Fruit fly (Drosophila melanogaster) whole organism, embryonic: ENCODE results near the gene Nelf-E.

Experiments used
- Abd-B ChIP-seq: fragments of 200-800 bp; sonication (Bioruptor generic); optimal IDR thresholded peaks from 2 replicates; lab custom pipeline; 2018; ENCODE audit warnings: missing biosample characterization, mild to moderate bottlenecking, missing genetic modification characterization, moderate library complexity
- Antp ChIP-seq: fragments of 200-800 bp; sonication (Bioruptor generic); optimal IDR thresholded peaks from 3 replicates; lab custom pipeline; 2016; ENCODE audit warnings: missing biosample characterization, missing genetic modification characterization
- Awh ChIP-seq: fragments of 200-800 bp; sonication (Bioruptor generic); IDR thresholded peaks from 2 replicates; pipeline ENCODE4, ENCODE4 v1.3.6; 2022; ENCODE audit warnings: missing biosample characterization, missing genetic modification characterization
- Bteb2 ChIP-seq: fragments of 200-800 bp; sonication (Bioruptor generic); optimal IDR thresholded peaks from 2 replicates; lab custom pipeline; 2016; ENCODE audit warnings: missing biosample characterization, missing genetic modification characterization
- CG11247 ChIP-seq: fragments of 200-800 bp; sonication (Bioruptor generic); IDR thresholded peaks from 2 replicates; pipeline ENCODE4 v1.3.6; 2022; ENCODE audit warnings: missing biosample characterization, missing genetic modification characterization
- CG11723 ChIP-seq: fragments of 200-800 bp; sonication (Bioruptor generic); optimal IDR thresholded peaks from 2 replicates; lab custom pipeline; 2017; ENCODE audit warnings: missing biosample characterization, mild to moderate bottlenecking, missing genetic modification characterization
- CG12155 ChIP-seq: fragments of 200-800 bp; sonication (Bioruptor generic); optimal IDR thresholded peaks from 3 replicates; lab custom pipeline; 2016; ENCODE audit warnings: missing biosample characterization, missing genetic modification characterization
- CG13624 ChIP-seq: fragments of 200-800 bp; sonication (Bioruptor generic); optimal IDR thresholded peaks from 2 replicates; lab custom pipeline; 2016; ENCODE audit warnings: missing biosample characterization, missing genetic modification characterization
- CG14965 ChIP-seq: fragments of 200-800 bp; sonication (Bioruptor generic); optimal IDR thresholded peaks from 2 replicates; lab custom pipeline; 2016; ENCODE audit warnings: missing biosample characterization, missing genetic modification characterization, borderline replicate concordance
- CG15479 ChIP-seq: fragments of 200-800 bp; sonication (Bioruptor generic); optimal IDR thresholded peaks from 3 replicates; lab custom pipeline; 2019; ENCODE audit warnings: missing biosample characterization, mild to moderate bottlenecking, missing genetic modification characterization, moderate library complexity
- CG15696 ChIP-seq: fragments of 200-800 bp; sonication (Bioruptor generic); optimal IDR thresholded peaks from 2 replicates; lab custom pipeline; 2019; ENCODE audit warnings: missing biosample characterization, mild to moderate bottlenecking, missing genetic modification characterization, moderate library complexity
- CG16813 ChIP-seq: fragments of 200-800 bp; sonication (Bioruptor generic); IDR thresholded peaks from 3 replicates; pipeline ENCODE4 v1.3.6; 2022; ENCODE audit warnings: missing biosample characterization, missing genetic modification characterization; ENCODE audit not compliant: partially characterized antibody
- CG16815 ChIP-seq: fragments of 200-800 bp; sonication (Bioruptor generic); optimal IDR thresholded peaks from 3 replicates; lab custom pipeline; 2017; ENCODE audit warnings: missing biosample characterization, mild to moderate bottlenecking, missing genetic modification characterization
- CG17328 ChIP-seq: fragments of 200-800 bp; sonication (Bioruptor generic); IDR thresholded peaks from 2 replicates; pipeline ENCODE4 v1.3.6; 2022; ENCODE audit warnings: missing biosample characterization, missing genetic modification characterization
- CG18476 ChIP-seq: fragments of 200-800 bp; sonication (Bioruptor generic); optimal IDR thresholded peaks from 2 replicates; lab custom pipeline; 2016; ENCODE audit warnings: missing biosample characterization, mild to moderate bottlenecking, missing genetic modification characterization
- CG2889 ChIP-seq: fragments of 200-800 bp; sonication (Bioruptor generic); IDR thresholded peaks from 3 replicates; pipeline ENCODE4 v1.3.6; 2022; ENCODE audit warnings: missing biosample characterization, missing genetic modification characterization
- CG4617 ChIP-seq: fragments of 200-800 bp; sonication (Bioruptor generic); optimal IDR thresholded peaks from 3 replicates; lab custom pipeline; 2016; ENCODE audit warnings: missing biosample characterization, missing genetic modification characterization, borderline replicate concordance
- CG6813 ChIP-seq: fragments of 200-800 bp; sonication (Bioruptor generic); optimal IDR thresholded peaks from 2 replicates; lab custom pipeline; 2017; ENCODE audit warnings: missing biosample characterization, missing genetic modification characterization, mild to moderate bottlenecking, moderate library complexity, missing genetic modification reagents
- CG8290 ChIP-seq, 3 experiments: fragments of 200-800 bp; sonication (Bioruptor generic); optimal IDR thresholded peaks; 2 replicates each; lab custom pipeline; 2016 to 2019; ENCODE audit warnings: missing biosample characterization in 3 of 3, missing genetic modification characterization in 3 of 3, mild to moderate bottlenecking in 2 of 3, moderate library complexity in 1 of 3
- CG8924 ChIP-seq: fragments of 200-800 bp; optimal IDR thresholded peaks from 3 replicates; lab custom pipeline; 2019; ENCODE audit warnings: missing biosample characterization, mild to moderate bottlenecking, missing genetic modification characterization, moderate library complexity
- CG9437 ChIP-seq: fragments of 200-800 bp; sonication (Bioruptor generic); optimal IDR thresholded peaks from 2 replicates; lab custom pipeline; 2018; ENCODE audit warnings: missing biosample characterization, mild to moderate bottlenecking, missing genetic modification characterization
- D19B ChIP-seq: fragments of 200-800 bp; sonication (Bioruptor generic); optimal IDR thresholded peaks from 2 replicates; lab custom pipeline; 2017; ENCODE audit warnings: missing biosample characterization, mild to moderate bottlenecking, missing genetic modification characterization
- Dip2 ChIP-seq: fragments of 200-800 bp; sonication (Bioruptor generic); IDR thresholded peaks from 2 replicates; pipeline ENCODE4 v1.3.6; 2022; ENCODE audit warnings: missing biosample characterization, missing genetic modification characterization
- Eip74EF ChIP-seq, 2 experiments: fragments of 200-800 bp in 1 of 2; fragments of >200 bp in 1 of 2; sonication (Bioruptor generic) in 1 of 2; optimal IDR thresholded peaks; 2 replicates each; lab custom pipeline; 2017 to 2019; ENCODE audit warnings: missing biosample characterization in 2 of 2, missing genetic modification characterization in 2 of 2, mild to moderate bottlenecking in 1 of 2, moderate library complexity in 1 of 2
- HmgD ChIP-seq: fragments of 200-800 bp; sonication (Bioruptor generic); optimal IDR thresholded peaks from 3 replicates; lab custom pipeline; 2016; ENCODE audit warnings: missing biosample characterization, missing genetic modification characterization
- Pdp1 ChIP-seq, 2 experiments: fragments of 200-800 bp; sonication (Bioruptor generic); optimal IDR thresholded peaks; 3 replicates each; lab custom pipeline; 2016; ENCODE audit warnings: missing biosample characterization in 2 of 2, missing genetic modification characterization in 2 of 2, mild to moderate bottlenecking in 1 of 2, moderate library complexity in 1 of 2
- Rfx ChIP-seq: fragments of 200-800 bp; sonication (Bioruptor generic); IDR thresholded peaks from 2 replicates; pipeline ENCODE4 v1.3.6; 2022; ENCODE audit warnings: missing biosample characterization, missing genetic modification characterization
- Ssrp ChIP-seq: fragments of 200-800 bp; sonication (Bioruptor generic); optimal IDR thresholded peaks from 2 replicates; lab custom pipeline; 2018; ENCODE audit warnings: missing biosample characterization, mild to moderate bottlenecking, missing genetic modification characterization, moderate library complexity
- Tbp ChIP-seq: fragments of >200 bp; optimal IDR thresholded peaks from 2 replicates; lab custom pipeline; 2018; ENCODE audit warnings: missing biosample characterization, missing genetic modification characterization
- Usf ChIP-seq: fragments of 200-800 bp; sonication (Bioruptor generic); optimal IDR thresholded peaks from 2 replicates; lab custom pipeline; 2017; ENCODE audit warnings: missing genotype, missing biosample characterization, missing genetic modification characterization
- ab ChIP-seq: fragments of 200-800 bp; sonication (Bioruptor generic); optimal IDR thresholded peaks from 2 replicates; lab custom pipeline; 2016; ENCODE audit warnings: missing biosample characterization, missing genetic modification characterization
- btn ChIP-seq: fragments of 200-800 bp; sonication (Bioruptor generic); optimal IDR thresholded peaks from 2 replicates; lab custom pipeline; 2016; ENCODE audit warnings: missing biosample characterization, missing genetic modification characterization
- crp ChIP-seq, 2 experiments: fragments of 200-800 bp; sonication (Bioruptor generic); optimal IDR thresholded peaks; 2 replicates in 1 of 2; 3 replicates in 1 of 2; lab custom pipeline; 2017; ENCODE audit warnings: missing biosample characterization in 2 of 2, missing genetic modification characterization in 2 of 2, mild to moderate bottlenecking in 1 of 2, moderate library complexity in 1 of 2
- dm ChIP-seq: fragments of 200-800 bp; sonication (Bioruptor generic); optimal IDR thresholded peaks from 3 replicates; lab custom pipeline; 2016; ENCODE audit warnings: missing biosample characterization, missing genetic modification characterization
- en ChIP-seq: fragments of 200-800 bp; sonication (Bioruptor generic); optimal IDR thresholded peaks from 2 replicates; lab custom pipeline; 2016; ENCODE audit warnings: missing biosample characterization, missing genetic modification characterization
- fd102C ChIP-seq: fragments of 200-800 bp; sonication (Bioruptor generic); optimal IDR thresholded peaks from 2 replicates; lab custom pipeline; 2018; ENCODE audit warnings: missing biosample characterization, mild to moderate bottlenecking, missing genetic modification characterization, moderate library complexity
- gsb ChIP-seq: fragments of 200-800 bp; sonication (Bioruptor generic); IDR thresholded peaks from 2 replicates; pipeline ENCODE4 v1.3.6; 2022; ENCODE audit warnings: missing biosample characterization, missing genetic modification characterization
- hb ChIP-seq: fragments of 200-800 bp; sonication (Bioruptor generic); IDR thresholded peaks from 3 replicates; pipeline ENCODE4 v1.3.6; 2022; ENCODE audit warnings: missing biosample characterization, missing genetic modification characterization; ENCODE audit not compliant: partially characterized antibody
- lbe ChIP-seq: fragments of 200-800 bp; sonication (Bioruptor generic); optimal IDR thresholded peaks from 2 replicates; lab custom pipeline; 2016; ENCODE audit warnings: missing biosample characterization, mild to moderate bottlenecking, missing genetic modification characterization
- nerfin-2 ChIP-seq: fragments of 200-800 bp; sonication (Bioruptor generic); IDR thresholded peaks from 2 replicates; pipeline ENCODE4 v1.3.6; 2022; ENCODE audit warnings: missing biosample characterization, missing genetic modification characterization; ENCODE audit not compliant: partially characterized antibody
- p53 ChIP-seq: fragments of 200-800 bp; sonication (Bioruptor generic); optimal IDR thresholded peaks from 2 replicates; lab custom pipeline; 2016; ENCODE audit warnings: missing biosample characterization, missing genetic modification characterization
- ranshi ChIP-seq: fragments of 200-800 bp; sonication (Bioruptor generic); IDR thresholded peaks from 2 replicates; pipeline ENCODE4 v1.3.6; 2022; ENCODE audit warnings: missing biosample characterization, missing genetic modification characterization
- run ChIP-seq: fragments of 200-800 bp; sonication (Bioruptor generic); optimal IDR thresholded peaks from 3 replicates; lab custom pipeline; 2018; ENCODE audit warnings: missing biosample characterization, mild to moderate bottlenecking, missing genetic modification characterization
- sqz ChIP-seq: fragments of 200-800 bp; sonication (Bioruptor generic); optimal IDR thresholded peaks from 3 replicates; lab custom pipeline; 2018; ENCODE audit warnings: missing biosample characterization, mild to moderate bottlenecking, missing genetic modification characterization
- tio ChIP-seq: fragments of 200-800 bp; sonication (Bioruptor generic); optimal IDR thresholded peaks from 2 replicates; lab custom pipeline; 2017; ENCODE audit warnings: missing biosample characterization, missing genetic modification characterization, inconsistent platforms
- tll ChIP-seq, 2 experiments: fragments of 200-800 bp in 1 of 2; fragments of >200 bp in 1 of 2; sonication (Bioruptor generic) in 1 of 2; optimal IDR thresholded peaks; 2 replicates each; lab custom pipeline; 2017 to 2019; ENCODE audit warnings: missing biosample characterization in 2 of 2, missing genetic modification characterization in 2 of 2, mild to moderate bottlenecking in 1 of 2, moderate library complexity in 1 of 2
- wek ChIP-seq: fragments of 200-800 bp; sonication (Bioruptor generic); optimal IDR thresholded peaks from 3 replicates; lab custom pipeline; 2018; ENCODE audit warnings: missing biosample characterization, mild to moderate bottlenecking, missing genetic modification characterization, moderate library complexity

Gene Nelf-E

DNA sequence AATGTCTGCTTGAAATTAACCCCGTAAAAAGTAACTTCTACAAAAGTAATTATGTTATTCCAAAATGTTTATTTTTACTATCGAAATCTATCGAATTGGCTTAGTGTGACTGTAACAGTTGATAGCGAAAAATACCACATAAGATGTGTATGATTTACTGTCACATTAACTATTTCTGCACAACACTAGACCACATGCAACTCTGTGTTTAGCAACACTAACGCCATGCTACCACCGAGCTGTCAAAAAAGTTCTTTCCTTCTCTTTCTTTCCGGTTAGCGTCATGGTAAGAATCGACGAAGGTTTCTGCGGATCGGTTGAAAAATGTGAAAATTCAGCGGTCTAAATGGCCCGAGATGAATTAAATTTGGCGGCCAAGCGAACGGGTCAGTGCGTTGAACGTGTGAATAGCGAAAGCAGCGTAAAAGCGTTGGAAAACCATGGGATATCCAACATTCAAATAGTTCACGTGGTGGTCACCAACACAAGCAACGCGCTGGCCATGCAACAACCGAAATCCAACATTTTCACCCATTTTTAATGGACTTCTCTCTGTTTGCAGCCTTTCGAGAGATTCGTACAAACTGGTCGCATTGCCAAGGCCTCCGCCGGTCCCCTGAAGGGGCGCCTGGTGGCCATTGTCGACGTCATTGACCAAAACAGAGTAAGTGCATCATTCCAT is at the start of gene Nelf-E, which contains the start of gene RpL14 (continued):
- TF ChIP-seq Dip2 (GFP tag; lab: Robert Waterston, UW) (no peak), CG6813 (GFP tag; lab: Kevin White, UChicago) (peak; percentile 98), en (GFP tag; lab: Kevin White, UChicago) (peak; percentile 90), Ssrp (tag; lab: Kevin White, UChicago) (peak; percentile 69), CG4617 (GFP tag; lab: Kevin White, UChicago) (peak; percentile 95), lbe (GFP tag; lab: Kevin White, UChicago) (peak; percentile 90), Tbp (GFP tag; lab: Kevin White, UChicago) (no peak), CG17328 (GFP tag; lab: Robert Waterston, UW) (peak; percentile 97), CG15479 (peak; percentile 40), Pdp1 (GFP tag; optimal IDR thresholded peaks at IDR 0.05; lab: Kevin White, UChicago) (peak; percentile 86 to 93), CG14965 (GFP tag; lab: Kevin White, UChicago) (peak; percentile 82), Bteb2 (peak; percentile 96), CG8290 (GFP tag; optimal IDR thresholded peaks at IDR 0.05; lab: Kevin White, UChicago) (no peak), CG8290 (tag; optimal IDR thresholded peaks at IDR 0.05; lab: Kevin White, UChicago) (peak; percentile 89 to 99), wek (GFP tag; lab: Kevin White, UChicago) (peak; percentile 93), CG16813 (no peak; the same call in 1 of the 3 replicates), Abd-B (GFP tag; lab: Kevin White, UChicago) (peak; percentile 66), dm (GFP tag; lab: Kevin White, UChicago) (peak; percentile 100), sqz (GFP tag; lab: Kevin White, UChicago) (no peak), CG8924 (tag; lab: Kevin White, UChicago) (peak; percentile 91), CG11723 (peak; percentile 93), Rfx (GFP tag; lab: Robert Waterston, UW) (peak; percentile 98), CG9437 (GFP tag; lab: Kevin White, UChicago) (peak; percentile 88), fd102C (GFP tag; lab: Kevin White, UChicago) (peak; percentile 90), gsb (GFP tag; lab: Robert Waterston, UW) (peak; percentile 82), CG15696 (tag; lab: Kevin White, UChicago) (peak; percentile 69), btn (GFP tag; lab: Kevin White, UChicago) (peak; percentile 93), ranshi (peak; percentile 93), tio (GFP tag; lab: Kevin White, UChicago) (no peak), HmgD (GFP tag; lab: Kevin White, UChicago) (peak; percentile 94), run (tag; lab: Kevin White, UChicago) (peak; percentile 76), CG13624 (GFP tag; lab: Kevin White, UChicago) (peak; percentile 98), CG11247 (GFP tag; lab: Robert Waterston, UW) (peak; percentile 96), p53 (GFP tag; lab: Kevin White, UChicago) (peak; percentile 93), Antp (peak; percentile 94), CG16815 (GFP tag; lab: Kevin White, UChicago) (peak; percentile 76), CG2889 (peak; percentile 81), Eip74EF (GFP tag; optimal IDR thresholded peaks at IDR 0.05; lab: Kevin White, UChicago) (peak in 1 of 2 experiments; percentile 30), tll (GFP tag; optimal IDR thresholded peaks at IDR 0.05; lab: Kevin White, UChicago) (peak in 1 of 2 experiments; percentile 64), hb (GFP tag; lab: Robert Waterston, UW) (no peak), CG18476 (GFP tag; lab: Kevin White, UChicago) (peak; percentile 87), Awh (GFP tag; lab: Robert Waterston, UW) (peak; percentile 91), CG12155 (peak; percentile 88), Usf (GFP tag; lab: Kevin White, UChicago) (peak; percentile 86), crp (GFP tag; optimal IDR thresholded peaks at IDR 0.05; lab: Kevin White, UChicago) (peak in 1 of 2 experiments; percentile 74), D19B (peak; percentile 86), ab (GFP tag; lab: Kevin White, UChicago) (peak; percentile 40), nerfin-2 (GFP tag; lab: Robert Waterston, UW) (no peak)
